Worm (Caenorhabditis elegans): ENCODE measurements around the gene cosa-1.

ce11 chrIII:2686663-2687062, 39.3 kb upstream of the cosa-1 start:
- TF ChIP-seq him-1 (tag; optimal IDR thresholded peaks at IDR 0.05) (no peak), W03F9.2 (tag; optimal IDR thresholded peaks at IDR 0.05) (no peak), dao-5 (tag; optimal IDR thresholded peaks at IDR 0.05) (no peak)

All from whole organism, L4/young adult.